Fruit fly (Drosophila melanogaster) whole organism, pupa: ENCODE results near the gene Plod.

Experiments
- CG10348 ChIP-seq: fragments of 200-800 bp; sonication (Bioruptor generic); IDR thresholded peaks from 2 replicates; pipeline ENCODE4 v1.3.6; 2022; ENCODE audit warnings: missing biosample characterization, missing genetic modification characterization
- CG14655 ChIP-seq: fragments of 200-800 bp; sonication (Bioruptor generic); optimal IDR thresholded peaks from 3 replicates; lab custom pipeline; 2017; ENCODE audit warnings: mild to moderate bottlenecking, missing biosample characterization, missing genetic modification reagents, missing genetic modification characterization
- CG4496 ChIP-seq: fragments of 200-800 bp; sonication (Bioruptor generic); IDR thresholded peaks from 3 replicates; pipeline ENCODE4 v1.3.6; 2022; ENCODE audit warnings: missing biosample characterization, missing genetic modification characterization
- CG8301 ChIP-seq: fragments of 200-800 bp; sonication (Bioruptor generic); optimal IDR thresholded peaks from 2 replicates; lab custom pipeline; 2018; ENCODE audit warnings: missing biosample characterization, mild to moderate bottlenecking, missing genetic modification characterization
- CG9948 ChIP-seq: fragments of 200-800 bp; sonication (Bioruptor generic); optimal IDR thresholded peaks from 2 replicates; lab custom pipeline; 2018; ENCODE audit warnings: missing biosample characterization, mild to moderate bottlenecking, missing genetic modification characterization, moderate library complexity
- D1 ChIP-seq: fragments of 200-800 bp; sonication (Bioruptor generic); optimal IDR thresholded peaks from 2 replicates; lab custom pipeline; 2018; ENCODE audit warnings: missing biosample characterization, mild to moderate bottlenecking, missing genetic modification characterization, moderate library complexity
- EcR ChIP-seq: fragments of 200-800 bp; sonication (Bioruptor generic); optimal IDR thresholded peaks from 3 replicates; lab custom pipeline; 2019; ENCODE audit warnings: missing biosample characterization, missing genetic modification characterization, mild to moderate bottlenecking, moderate library complexity, missing genetic modification reagents
- Pif1B ChIP-seq: fragments of 200-800 bp; sonication (Bioruptor generic); optimal IDR thresholded peaks from 3 replicates; lab custom pipeline; 2016; ENCODE audit warnings: missing biosample characterization, missing genetic modification characterization
- fd96Ca ChIP-seq: fragments of 200-800 bp; sonication (Bioruptor generic); IDR thresholded peaks from 3 replicates; pipeline ENCODE4 v1.3.6; 2022; ENCODE audit warnings: missing biosample characterization, missing genetic modification characterization

DNA sequence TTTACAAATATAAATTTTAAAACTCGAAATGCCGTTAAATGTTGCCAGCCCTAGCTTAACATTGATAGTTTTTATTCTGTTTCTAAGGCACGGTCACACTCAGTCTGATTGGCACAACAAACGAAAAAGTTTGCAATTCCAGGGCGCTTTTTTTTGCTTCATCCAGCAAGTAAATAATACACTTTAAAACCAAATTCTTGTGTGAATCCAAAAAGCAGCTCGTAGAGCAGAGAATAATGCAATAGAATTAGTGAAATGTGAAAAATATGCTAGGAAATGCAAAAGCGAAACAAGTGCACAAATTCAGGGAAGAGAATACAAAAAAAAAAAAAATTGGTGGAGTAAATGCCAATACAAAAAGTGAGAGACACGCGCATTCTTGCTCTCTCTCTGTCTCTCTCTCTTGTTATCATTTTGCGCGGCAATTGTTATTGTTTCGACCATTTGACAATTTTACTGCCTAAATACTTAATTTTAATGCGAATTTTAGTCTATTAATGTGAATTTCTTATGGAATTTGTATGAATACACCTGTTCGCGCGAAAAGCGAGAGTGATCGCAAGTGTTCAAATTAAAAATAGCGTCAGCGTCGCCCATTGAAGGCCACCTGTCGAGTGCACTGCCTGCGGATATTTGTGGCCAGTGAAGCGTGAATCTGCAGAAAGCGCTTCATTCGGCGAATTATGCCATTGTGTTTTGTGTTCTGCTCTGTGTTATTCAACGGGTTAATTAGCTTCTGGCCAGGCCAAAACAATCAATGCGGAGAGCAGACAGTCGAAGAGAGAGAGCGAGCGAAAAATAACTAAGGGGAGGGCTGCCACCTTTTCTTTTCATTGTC lies 8.8 kb upstream of the Plod start, which contains the start of gene CG42671:
- no peak for TF ChIP-seq EcR
- no peak for TF ChIP-seq CG4496
- no peak for TF ChIP-seq CG14655 (GFP tag; lab: Kevin White, UChicago)
- TF ChIP-seq Pif1B (GFP tag; lab: Kevin White, UChicago) = peak; percentile 14
- no peak; the same call in 2 of the 3 replicates for TF ChIP-seq fd96Ca (GFP tag; lab: Robert Waterston, UW)
- no peak for TF ChIP-seq CG9948 (tag; lab: Kevin White, UChicago)
- peak; percentile 74 for TF ChIP-seq D1 (tag; lab: Kevin White, UChicago)
- peak; percentile 9 for TF ChIP-seq CG8301 (tag; lab: Kevin White, UChicago)
- TF ChIP-seq CG10348 = no peak
